3 fruit fly cellular contexts compared by ENCODE assay signal in the genomic region with DNA sequence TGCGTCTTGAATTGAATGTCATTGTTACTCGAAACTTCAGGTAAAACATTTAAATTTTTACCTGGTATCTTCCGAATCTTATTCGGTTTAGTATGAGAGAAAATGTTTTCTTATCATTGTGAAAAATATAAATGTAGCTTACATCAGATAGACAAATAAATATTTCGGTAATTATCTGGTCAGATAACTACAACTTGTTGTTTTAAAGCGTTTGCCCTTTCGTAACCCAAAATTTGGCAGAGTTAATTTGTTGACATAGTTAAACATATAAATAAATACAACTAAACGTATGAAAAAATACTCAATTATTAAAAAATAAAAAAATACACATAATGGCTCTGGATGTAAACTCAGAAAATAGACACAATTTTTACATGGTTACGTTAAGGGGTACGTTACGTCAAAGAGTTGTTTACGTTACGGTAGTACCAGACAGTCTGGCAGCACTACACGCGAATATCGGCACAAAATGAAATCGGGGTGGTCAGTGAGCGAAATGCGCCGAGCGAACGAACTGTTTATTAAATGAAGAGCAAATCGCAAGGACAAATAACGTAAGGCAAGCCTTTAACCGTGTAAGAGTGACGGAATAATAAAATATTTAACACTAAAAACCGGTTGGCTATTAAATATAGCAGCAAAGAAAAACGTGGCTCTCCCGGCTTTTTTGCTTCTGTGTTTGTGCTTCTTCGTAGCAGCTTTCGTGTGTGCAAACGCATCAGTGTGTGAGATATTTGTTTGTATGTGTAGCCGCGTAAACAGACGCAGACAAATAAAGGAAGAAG.
A peak's percentile ranks its signal among the peaks of the same experiment; 100 is the strongest.
TF ChIP-seq lines count a peak whose summit lies in the region.

No protein-coding gene starts in this region.

TF ChIP-seq in whole organism, adult, 20 proteins besides CTCF, POLR2A, EP300 and RAD21 (continued from another document):
- peak; percentile 61 for TF ChIP-seq cic (GFP tag; optimal IDR thresholded peaks at IDR 0.05; lab: Kevin White, UChicago)
- TF ChIP-seq CG11617 (GFP tag; optimal IDR thresholded peaks at IDR 0.05; lab: Kevin White, UChicago), result no peak
- TF ChIP-seq CG7045 (GFP tag; optimal IDR thresholded peaks at IDR 0.05; lab: Kevin White, UChicago), result peak; percentile 19
- no peak for TF ChIP-seq CG7101 (tag; optimal IDR thresholded peaks at IDR 0.05; lab: Kevin White, UChicago)

TF ChIP-seq in whole organism, embryonic, 481 proteins besides CTCF, POLR2A, EP300 and RAD21 (continued from another document and continues in another):
- peak; percentile 100 for TF ChIP-seq CG9437 (GFP tag; optimal IDR thresholded peaks at IDR 0.05; lab: Kevin White, UChicago)
- TF ChIP-seq CG18599 (GFP tag; optimal IDR thresholded peaks at IDR 0.05; lab: Kevin White, UChicago), result peak; percentile 2
- peak; percentile 38 for TF ChIP-seq nerfin-1 (tag; optimal IDR thresholded peaks at IDR 0.05; lab: Kevin White, UChicago)
- TF ChIP-seq zen2 (GFP tag; IDR thresholded peaks at IDR 0.05; lab: Robert Waterston, UW; ENCODE audit: partially characterized antibody), result no peak; the same call in 2 of the 3 replicates
- no peak for TF ChIP-seq cwo (GFP tag; optimal IDR thresholded peaks at IDR 0.05; lab: Kevin White, UChicago)
- peak; percentile 48 for TF ChIP-seq Hmr (GFP tag; optimal IDR thresholded peaks at IDR 0.05; lab: Kevin White, UChicago)
- 0 out of 4 replicates have a peak, but pooled peaks have one; percentile 75 for TF ChIP-seq chinmo (GFP tag; IDR thresholded peaks at IDR 0.05; lab: Robert Waterston, UW; ENCODE audit: partially characterized antibody)
- TF ChIP-seq danr (GFP tag; IDR thresholded peaks at IDR 0.05; lab: Robert Waterston, UW), result no peak
- peak; percentile 3 for TF ChIP-seq CG10267 (tag; optimal IDR thresholded peaks at IDR 0.05; lab: Kevin White, UChicago)
- no peak for TF ChIP-seq D (optimal IDR thresholded peaks at IDR 0.05; lab: Kevin White, UChicago)
- TF ChIP-seq D (GFP tag; optimal IDR thresholded peaks at IDR 0.05; lab: Kevin White, UChicago), result no peak
- peak in 1 of 3 experiments; percentile 39 for TF ChIP-seq Stat92E (GFP tag; optimal IDR thresholded peaks at IDR 0.05; lab: Kevin White, UChicago)
- TF ChIP-seq MBD-R2 (GFP tag; IDR thresholded peaks at IDR 0.05; lab: Robert Waterston, UW), result peak; percentile 45; the same call in 1 of the 2 replicates
- peak; percentile 6 for TF ChIP-seq D19A (tag; optimal IDR thresholded peaks at IDR 0.05; lab: Kevin White, UChicago)
- TF ChIP-seq CG2712 (tag; optimal IDR thresholded peaks at IDR 0.05; lab: Kevin White, UChicago), result peak; percentile 28
- no peak for TF ChIP-seq fd96Cb (tag; optimal IDR thresholded peaks at IDR 0.05; lab: Kevin White, UChicago)
- peak; percentile 40 for TF ChIP-seq CHES-1-like (GFP tag; optimal IDR thresholded peaks at IDR 0.05; lab: Kevin White, UChicago)
- peak; percentile 3 for TF ChIP-seq Myb (GFP tag; optimal IDR thresholded peaks at IDR 0.05; lab: Kevin White, UChicago)
- TF ChIP-seq crc (GFP tag; optimal IDR thresholded peaks at IDR 0.05; lab: Kevin White, UChicago), result no peak
- 0 out of 3 replicates have a peak, but pooled peaks have one; percentile 11 for TF ChIP-seq CG14860 (GFP tag; IDR thresholded peaks at IDR 0.05; lab: Robert Waterston, UW; ENCODE audit: partially characterized antibody)
- 0 out of 2 replicates have a peak, but pooled peaks have one; percentile 18 for TF ChIP-seq tna (GFP tag; IDR thresholded peaks at IDR 0.05; lab: Robert Waterston, UW; ENCODE audit: partially characterized antibody)
- TF ChIP-seq cad (GFP tag; optimal IDR thresholded peaks at IDR 0.05; lab: Kevin White, UChicago), result no peak
- TF ChIP-seq wdn (GFP tag; IDR thresholded peaks at IDR 0.05; lab: Robert Waterston, UW), result no peak
- TF ChIP-seq CG13287 (GFP tag; IDR thresholded peaks at IDR 0.05; lab: Robert Waterston, UW; ENCODE audit: partially characterized antibody), result peak; percentile 72
- peak; percentile 40 for TF ChIP-seq trem (tag; optimal IDR thresholded peaks at IDR 0.05; lab: Kevin White, UChicago)
- TF ChIP-seq psq (GFP tag; optimal IDR thresholded peaks at IDR 0.05; lab: Kevin White, UChicago), result peak; percentile 66
- no peak for TF ChIP-seq CG13123 (GFP tag; optimal IDR thresholded peaks at IDR 0.05; lab: Kevin White, UChicago)
- TF ChIP-seq corto (GFP tag; optimal IDR thresholded peaks at IDR 0.05; lab: Kevin White, UChicago), result peak; percentile 54
- TF ChIP-seq BEAF-32 (GFP tag; optimal IDR thresholded peaks at IDR 0.05; lab: Kevin White, UChicago), result peak; percentile 58
- TF ChIP-seq tio (GFP tag; optimal IDR thresholded peaks at IDR 0.05; lab: Kevin White, UChicago), result no peak
- TF ChIP-seq nom (GFP tag; optimal IDR thresholded peaks at IDR 0.05; lab: Kevin White, UChicago), result peak; percentile 90
- TF ChIP-seq CG7786 (GFP tag; optimal IDR thresholded peaks at IDR 0.05; lab: Kevin White, UChicago), result no peak
- peak; percentile 51 for TF ChIP-seq stwl (tag; optimal IDR thresholded peaks at IDR 0.05; lab: Kevin White, UChicago)
- peak; percentile 0 for TF ChIP-seq Neu2 (GFP tag; optimal IDR thresholded peaks at IDR 0.05; lab: Kevin White, UChicago; ENCODE audit: borderline replicate concordance)
- TF ChIP-seq Tbp (GFP tag; optimal IDR thresholded peaks at IDR 0.05; lab: Kevin White, UChicago), result no peak
- no peak for TF ChIP-seq Hr78 (GFP tag; optimal IDR thresholded peaks at IDR 0.05; lab: Kevin White, UChicago)
- no peak for TF ChIP-seq ERR (GFP tag; optimal IDR thresholded peaks at IDR 0.05; lab: Kevin White, UChicago)
- peak; percentile 2 for TF ChIP-seq dm (GFP tag; optimal IDR thresholded peaks at IDR 0.05; lab: Kevin White, UChicago)
- TF ChIP-seq Bgb (GFP tag; IDR thresholded peaks at IDR 0.05; lab: Robert Waterston, UW; ENCODE audit: partially characterized antibody), result peak; percentile 60; the same call in 1 of the 2 replicates
- peak in 1 of 2 experiments; percentile 28 for TF ChIP-seq Trl (optimal IDR thresholded peaks at IDR 0.05; lab: Kevin White, UChicago)
- no peak for TF ChIP-seq Trl (GFP tag; optimal IDR thresholded peaks at IDR 0.05; lab: Kevin White, UChicago)
- peak; percentile 20; the same call in 1 of the 2 replicates for TF ChIP-seq ato (GFP tag; IDR thresholded peaks at IDR 0.05; lab: Robert Waterston, UW; ENCODE audit: partially characterized antibody)
- peak in 1 of 2 experiments; percentile 8 for TF ChIP-seq Hr51 (GFP tag; optimal IDR thresholded peaks at IDR 0.05; lab: Kevin White, UChicago)
- peak; percentile 25 for TF ChIP-seq YL-1 (GFP tag; optimal IDR thresholded peaks at IDR 0.05; lab: Kevin White, UChicago)
- TF ChIP-seq CG3847 (GFP tag; IDR thresholded peaks at IDR 0.05; lab: Robert Waterston, UW), result no peak
- TF ChIP-seq pros (GFP tag; optimal IDR thresholded peaks at IDR 0.05; lab: Kevin White, UChicago), result peak; percentile 74
- TF ChIP-seq Med (GFP tag; lab: Kevin White, UChicago), result peak; percentile 77
- no peak for TF ChIP-seq stc (GFP tag; IDR thresholded peaks at IDR 0.05; lab: Robert Waterston, UW)
- peak; percentile 39 for TF ChIP-seq ash1 (GFP tag; optimal IDR thresholded peaks at IDR 0.05; lab: Kevin White, UChicago)
- no peak for TF ChIP-seq CG10462 (GFP tag; optimal IDR thresholded peaks at IDR 0.05; lab: Kevin White, UChicago)
- TF ChIP-seq pzg (GFP tag; optimal IDR thresholded peaks at IDR 0.05; lab: Kevin White, UChicago), result peak; percentile 41
- TF ChIP-seq CG7928 (GFP tag; optimal IDR thresholded peaks at IDR 0.05; lab: Kevin White, UChicago), result no peak
- no peak for TF ChIP-seq CG13296 (GFP tag; optimal IDR thresholded peaks at IDR 0.05; lab: Kevin White, UChicago)
- peak; percentile 22 for TF ChIP-seq Dp (GFP tag; optimal IDR thresholded peaks at IDR 0.05; lab: Kevin White, UChicago)
- no peak for TF ChIP-seq tll (GFP tag; optimal IDR thresholded peaks at IDR 0.05; lab: Kevin White, UChicago)
- TF ChIP-seq CG11504 (tag; optimal IDR thresholded peaks at IDR 0.05; lab: Kevin White, UChicago), result peak; percentile 55

TF ChIP-seq in whole organism, prepupa, 60 proteins besides CTCF, POLR2A, EP300 and RAD21 (continued from another document):
- TF ChIP-seq fkh (GFP tag; optimal IDR thresholded peaks at IDR 0.05; lab: Kevin White, UChicago), result no peak
- no peak for TF ChIP-seq CG8119 (GFP tag; IDR thresholded peaks at IDR 0.05; lab: Robert Waterston, UW)
